Fruit fly (Drosophila melanogaster): ENCODE measurements around the gene Fum2.

dm6 chrX:6716170-6716569 is 34.6 kb downstream of the Fum2 start:
- TF ChIP-seq CG13424 (tag; optimal IDR thresholded peaks at IDR 0.05) (no peak), br (optimal IDR thresholded peaks at IDR 0.05) (no peak), ken (GFP tag; IDR thresholded peaks at IDR 0.05) (no peak), Chrac-16 (GFP tag; optimal IDR thresholded peaks at IDR 0.05) (no peak), CoRest (tag; optimal IDR thresholded peaks at IDR 0.05) (no peak), Adf1 (GFP tag; IDR thresholded peaks at IDR 0.05) (no peak), Sox100B (GFP tag; optimal IDR thresholded peaks at IDR 0.05) (no peak)
